Worm (Caenorhabditis elegans) whole organism, young adult: ENCODE results near the gene Y39G8B.10.
"Not testable (repeated sequence)": the region's sequence is repeated elsewhere in the genome, so short reads cannot be mapped to it uniquely, and the experiment has no call there.

Source experiments
- attf-6 ChIP-seq: fragments of 200-800 bp; sonication (Bioruptor generic); IDR thresholded peaks from 2 replicates; pipeline ENCODE4 v1.3.6; 2022; ENCODE audit warnings: missing genetic modification reagents, missing genetic modification characterization, missing compliant biosample characterization
- lag-1 ChIP-seq: fragments of 200-800 bp; sonication (Bioruptor generic); IDR thresholded peaks from 2 replicates; pipeline ENCODE4 v1.3.6; 2022; ENCODE audit warnings: missing genetic modification reagents, missing genetic modification characterization, missing compliant biosample characterization
- unc-62 ChIP-seq: fragments of 150-350 bp; optimal IDR thresholded peaks from 2 replicates; lab custom pipeline; 2014; ENCODE audit warnings: missing biosample characterization, missing genetic modification reagents, missing genetic modification characterization
- ztf-26 ChIP-seq: sonication (generic microtip); optimal IDR thresholded peaks from 2 replicates; lab custom pipeline; 2017; ENCODE audit warnings: missing genetic modification characterization, missing compliant biosample characterization

- not testable (repeated sequence) for TF ChIP-seq ztf-26 (tag; lab: Kevin White, UChicago); unc-62 (GFP tag; lab: Kevin White, UChicago)
- TF ChIP-seq lag-1, result 0 out of 2 replicates have a peak, but pooled peaks have one; percentile 43
- 0 out of 2 replicates have a peak, but pooled peaks have one; percentile 30 for TF ChIP-seq attf-6 (GFP tag; lab: Robert Waterston, UW)
These were observed 36.7 kb upstream of the Y39G8B.10 start for ce11 chrII:14019625-14020024.
